Worm (Caenorhabditis elegans) whole organism, early embryonic: ENCODE results near the gene tbc-3.

Experiments
- B0310.2 ChIP-seq: sonication (generic microtip); optimal IDR thresholded peaks from 2 replicates; lab custom pipeline; 2016; ENCODE audit warnings: mild to moderate bottlenecking, missing genetic modification characterization, missing compliant biosample characterization
- F13C5.2 ChIP-seq: sonication (generic microtip); optimal IDR thresholded peaks from 2 replicates; lab custom pipeline; 2017; ENCODE audit warnings: mild to moderate bottlenecking, missing genetic modification characterization, inconsistent platforms, missing compliant biosample characterization
- aly-1 ChIP-seq: sonication (generic microtip); optimal IDR thresholded peaks from 2 replicates; lab custom pipeline; 2016; ENCODE audit warnings: missing genetic modification characterization, missing compliant biosample characterization
- ama-1 ChIP-seq: fragments of 150-350 bp; optimal IDR thresholded peaks from 2 replicates; lab custom pipeline; 2014
- ceh-13 ChIP-seq: fragments of 200-800 bp; sonication (Bioruptor generic); optimal IDR thresholded peaks from 2 replicates; lab custom pipeline; 2018; ENCODE audit warnings: mild to moderate bottlenecking, missing genetic modification characterization, missing compliant biosample characterization
- ceh-36 ChIP-seq: sonication (generic microtip); optimal IDR thresholded peaks from 2 replicates; lab custom pipeline; 2016; ENCODE audit warnings: missing genetic modification characterization, inconsistent platforms, missing compliant biosample characterization
- ets-7 ChIP-seq: sonication (generic microtip); optimal IDR thresholded peaks from 2 replicates; lab custom pipeline; 2016; ENCODE audit warnings: missing genotype, missing genetic modification characterization, missing compliant biosample characterization
- flt-1 ChIP-seq: fragments of 200-800 bp; sonication (Bioruptor generic); IDR thresholded peaks from 2 replicates; pipeline ENCODE4 v1.3.6; 2022; ENCODE audit warnings: missing genetic modification characterization, missing compliant biosample characterization
- hmbx-1 ChIP-seq: sonication (generic microtip); optimal IDR thresholded peaks from 2 replicates; lab custom pipeline; 2016; ENCODE audit warnings: mild to moderate bottlenecking, missing genetic modification characterization, missing compliant biosample characterization
- hmg-4 ChIP-seq: fragments of 200-800 bp; sonication (Bioruptor generic); optimal IDR thresholded peaks from 2 replicates; lab custom pipeline; 2018; ENCODE audit warnings: mild to moderate bottlenecking, missing genetic modification characterization, missing compliant biosample characterization
- hnd-1 ChIP-seq: sonication (generic microtip); optimal IDR thresholded peaks from 2 replicates; lab custom pipeline; 2016; ENCODE audit warnings: missing genetic modification characterization, missing compliant biosample characterization
- pes-1 ChIP-seq: fragments of 200-800 bp; sonication (Bioruptor generic); IDR thresholded peaks from 2 replicates; pipeline ENCODE4 v1.3.6; 2022; ENCODE audit warnings: missing genetic modification reagents, missing genetic modification characterization, missing compliant biosample characterization
- sea-1 ChIP-seq: fragments of 200-800 bp; sonication (Bioruptor generic); conservative IDR thresholded peaks from 2 replicates; pipeline ENCODE4 v1.3.6; 2022; ENCODE audit warnings: missing genetic modification characterization, missing compliant biosample characterization
- tbx-11 ChIP-seq: fragments of 200-800 bp; sonication (Bioruptor generic); IDR thresholded peaks from 2 replicates; pipeline ENCODE4 v1.3.6; 2022; ENCODE audit warnings: missing genetic modification characterization, missing compliant biosample characterization

DNA sequence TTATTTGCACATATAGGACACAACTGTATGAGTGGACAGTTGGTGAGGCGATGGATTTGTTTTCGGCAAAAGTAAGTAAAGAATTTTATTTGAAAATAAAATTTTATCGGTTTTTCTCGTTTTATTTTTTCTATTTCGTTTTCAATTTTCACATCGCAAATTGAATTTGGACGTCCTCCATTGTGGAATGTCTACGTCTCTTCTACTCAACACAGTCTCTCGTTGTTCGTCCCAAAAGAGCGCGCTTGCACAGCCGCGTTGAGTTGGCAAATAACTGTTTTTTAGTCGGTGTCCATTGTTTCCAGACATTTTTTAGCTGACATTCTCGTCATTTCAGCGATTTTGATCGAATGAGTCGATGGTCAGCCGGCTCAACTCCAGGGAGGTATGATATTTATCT is 415 bp downstream of the tbc-3 start:
- TF ChIP-seq ets-7 (tag; lab: Kevin White, UChicago) (no peak), ama-1 (no peak), hmg-4 (no peak), F13C5.2 (tag; lab: Kevin White, UChicago) (no peak), hmbx-1 (tag; lab: Kevin White, UChicago) (no peak), tbx-11 (GFP tag; lab: Robert Waterston, UW) (no peak), B0310.2 (tag; lab: Kevin White, UChicago) (no peak), hnd-1 (tag; lab: Kevin White, UChicago) (no peak), pes-1 (GFP tag; lab: Robert Waterston, UW) (no peak), ceh-13 (GFP tag; lab: Kevin White, UChicago) (no peak), sea-1 (no peak), flt-1 (GFP tag; lab: Robert Waterston, UW) (no peak), aly-1 (no peak), ceh-36 (tag; lab: Kevin White, UChicago) (no peak)
